Fruit fly (Drosophila melanogaster): ENCODE measurements around the gene CG4743.

- TF ChIP-seq toe (GFP tag; optimal IDR thresholded peaks at IDR 0.05) (no peak), cic (GFP tag; optimal IDR thresholded peaks at IDR 0.05) (no peak), bab1 (GFP tag; optimal IDR thresholded peaks at IDR 0.05) (no peak), CG5204 (GFP tag; optimal IDR thresholded peaks at IDR 0.05) (no peak), pad (GFP tag; optimal IDR thresholded peaks at IDR 0.05) (no peak)
Observed at dm6 chr3R:25721030-25721429, 40.7 kb upstream of the CG4743 start.

Data from whole organism, adult.